Worm (Caenorhabditis elegans): ENCODE results near the gene fipr-20.

DNA sequence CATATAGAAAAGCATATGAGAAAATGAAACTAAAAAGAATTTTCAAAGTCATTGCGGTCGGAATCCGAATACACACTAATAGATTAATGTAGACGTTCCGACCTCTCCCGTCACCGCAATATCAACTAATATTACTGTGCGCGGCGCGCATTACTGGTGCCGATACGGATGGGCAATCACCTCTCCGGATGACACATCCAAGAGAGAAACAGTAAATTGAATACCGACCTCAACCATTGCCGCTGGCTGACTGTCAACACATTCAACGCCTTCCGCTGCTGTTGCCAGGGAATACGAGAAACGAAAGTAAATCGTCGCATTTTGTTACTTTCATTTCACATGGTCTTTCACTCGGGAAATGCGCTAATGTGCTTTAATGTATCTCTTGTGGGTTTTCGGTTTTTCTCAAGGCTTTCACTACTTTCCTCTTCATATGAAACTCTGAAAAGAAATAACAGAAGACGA is 32.7 kb upstream of the fipr-20 start:
- no peak for TF ChIP-seq ceh-28 (tag; optimal IDR thresholded peaks at IDR 0.05)
- peak; percentile 28 for TF ChIP-seq nhr-111 (GFP tag; optimal IDR thresholded peaks at IDR 0.05)
- TF ChIP-seq zfp-2 (tag; optimal IDR thresholded peaks at IDR 0.05) = no peak
- no peak for TF ChIP-seq snpc-4 (tag; optimal IDR thresholded peaks at IDR 0.05)
- peak; percentile 93 for TF ChIP-seq ama-1 (optimal IDR thresholded peaks at IDR 0.05)
- peak in 1 of 2 experiments; percentile 58 for TF ChIP-seq daf-16 (GFP tag; optimal IDR thresholded peaks at IDR 0.05)
- peak; percentile 9 for TF ChIP-seq daf-16 (tag; optimal IDR thresholded peaks at IDR 0.05)
- TF ChIP-seq R02D3.7 (tag; optimal IDR thresholded peaks at IDR 0.05) = no peak
- TF ChIP-seq zip-11 (GFP tag; IDR thresholded peaks at IDR 0.05) = no peak
- TF ChIP-seq lin-15B (tag; optimal IDR thresholded peaks at IDR 0.05) = no peak
- TF ChIP-seq ces-1 (GFP tag; optimal IDR thresholded peaks at IDR 0.05) = no peak
- no peak for TF ChIP-seq unc-62 (GFP tag; optimal IDR thresholded peaks at IDR 0.05 in 1 of 2)
- no peak for TF ChIP-seq unc-62 (tag; optimal IDR thresholded peaks at IDR 0.05)

All from whole organism, L4 larva.